Worm (Caenorhabditis elegans) whole organism, young adult: ENCODE data around the gene F29B9.7.

Source experiments
- B0035.1 ChIP-seq: sonication (generic microtip); optimal IDR thresholded peaks from 2 replicates; lab custom pipeline; 2016; ENCODE audit warnings: missing genetic modification characterization, mild to moderate bottlenecking, missing compliant biosample characterization, missing genotype, missing genetic modification reagents
- B0336.3 ChIP-seq: fragments of 200-800 bp; sonication (Bioruptor generic); IDR thresholded peaks from 2 replicates; pipeline ENCODE4 v1.3.6; 2022; ENCODE audit warnings: missing genetic modification characterization, missing compliant biosample characterization
- C17E4.6 ChIP-seq: fragments of 200-800 bp; sonication (Bioruptor generic); IDR thresholded peaks from 2 replicates; pipeline ENCODE4 v1.3.6; 2022; ENCODE audit warnings: missing genetic modification reagents, missing genetic modification characterization, missing compliant biosample characterization
- F10E7.11 ChIP-seq: sonication (generic microtip); optimal IDR thresholded peaks from 2 replicates; lab custom pipeline; 2017; ENCODE audit warnings: mild to moderate bottlenecking, missing genetic modification characterization, moderate library complexity, missing compliant biosample characterization
- F23B12.7 ChIP-seq: sonication (generic microtip); optimal IDR thresholded peaks from 2 replicates; lab custom pipeline; 2017; ENCODE audit warnings: missing genetic modification characterization, mild to moderate bottlenecking, missing compliant biosample characterization, antibody characterized with exemption, moderate library complexity; ENCODE audit not compliant: insufficient read depth
- F57A8.1 ChIP-seq: fragments of 200-800 bp; sonication (Bioruptor generic); optimal IDR thresholded peaks from 2 replicates; lab custom pipeline; 2018; ENCODE audit warnings: mild to moderate bottlenecking, missing genetic modification characterization, moderate library complexity, missing compliant biosample characterization
- T26A5.8 ChIP-seq: sonication (generic microtip); optimal IDR thresholded peaks from 2 replicates; lab custom pipeline; 2016; ENCODE audit warnings: missing genetic modification characterization, missing compliant biosample characterization
- Y53F4B.3 ChIP-seq: fragments of 200-800 bp; sonication (Bioruptor generic); IDR thresholded peaks from 2 replicates; pipeline ENCODE4 v1.3.6; 2022; ENCODE audit warnings: missing genetic modification reagents, missing genetic modification characterization, missing compliant biosample characterization
- Y53G8AR.9 ChIP-seq: fragments of 200-800 bp; sonication (Bioruptor generic); conservative IDR thresholded peaks from 2 replicates; pipeline ENCODE4 v1.3.6; 2022; ENCODE audit warnings: missing genetic modification reagents, missing genetic modification characterization, missing compliant biosample characterization
- Y79H2A.3 ChIP-seq: fragments of 200-800 bp; sonication (Bioruptor generic); conservative IDR thresholded peaks from 2 replicates; pipeline ENCODE4 v1.3.6; 2022; ENCODE audit warnings: missing genetic modification reagents, missing genetic modification characterization, missing compliant biosample characterization
- Y95B8A.8 ChIP-seq: fragments of 200-800 bp; sonication (Bioruptor generic); IDR thresholded peaks from 2 replicates; pipeline ENCODE4 v1.3.6; 2022; ENCODE audit warnings: missing genetic modification reagents, missing genetic modification characterization, missing compliant biosample characterization
- ZK185.1 ChIP-seq: sonication (generic microtip); optimal IDR thresholded peaks from 2 replicates; lab custom pipeline; 2016; ENCODE audit warnings: mild to moderate bottlenecking, missing genetic modification characterization, missing compliant biosample characterization; ENCODE audit not compliant: poor library complexity, severe bottlenecking
- akir-1 ChIP-seq: fragments of 200-800 bp; sonication (Bioruptor generic); optimal IDR thresholded peaks from 2 replicates; lab custom pipeline; 2018; ENCODE audit warnings: mild to moderate bottlenecking, missing genetic modification characterization, moderate library complexity, missing compliant biosample characterization
- cebp-1 ChIP-seq, 2 experiments: fragments of 200-800 bp in 1 of 2; sonication (Bioruptor generic) in 1 of 2; sonication (generic microtip) in 1 of 2; IDR thresholded peaks in 1 of 2; optimal IDR thresholded peaks in 1 of 2; 2 replicates each; pipeline versions ENCODE4 v1.3.6 to Lab custom; 2017 to 2022; ENCODE audit warnings: missing compliant biosample characterization in 2 of 2, missing genetic modification characterization in 2 of 2, mild to moderate bottlenecking in 1 of 2, missing genetic modification reagents in 1 of 2, moderate library complexity in 1 of 2
- cebp-2 ChIP-seq: fragments of 200-800 bp; sonication (Bioruptor generic); IDR thresholded peaks from 2 replicates; pipeline ENCODE4 v1.3.6; 2022; ENCODE audit warnings: missing genetic modification characterization, missing compliant biosample characterization
- ceh-40 ChIP-seq: fragments of 200-800 bp; sonication (Bioruptor generic); IDR thresholded peaks from 2 replicates; pipeline ENCODE4 v1.3.6; 2022; ENCODE audit warnings: missing genetic modification characterization, missing compliant biosample characterization
- ceh-91 ChIP-seq: fragments of 200-800 bp; sonication (Bioruptor generic); IDR thresholded peaks from 2 replicates; pipeline ENCODE4 v1.3.6; 2022; ENCODE audit warnings: missing genetic modification reagents, missing genetic modification characterization, missing compliant biosample characterization
- dox-1 ChIP-seq: fragments of 200-800 bp; sonication (Bioruptor generic); IDR thresholded peaks from 2 replicates; pipeline ENCODE4 v1.3.6; 2022; ENCODE audit warnings: missing genetic modification reagents, missing genetic modification characterization, missing compliant biosample characterization
- ets-4 ChIP-seq: fragments of 200-800 bp; sonication (Bioruptor generic); optimal IDR thresholded peaks from 2 replicates; lab custom pipeline; 2018; ENCODE audit warnings: mild to moderate bottlenecking, missing genetic modification characterization, missing compliant biosample characterization
- hmg-20 ChIP-seq: fragments of 200-800 bp; sonication (Bioruptor generic); IDR thresholded peaks from 2 replicates; pipeline ENCODE4 v1.3.6; 2022; ENCODE audit warnings: missing genetic modification reagents, missing genetic modification characterization, missing compliant biosample characterization
- hrde-1 ChIP-seq: sonication (generic microtip); optimal IDR thresholded peaks from 2 replicates; lab custom pipeline; 2016; ENCODE audit warnings: missing genetic modification characterization, mild to moderate bottlenecking, missing compliant biosample characterization, moderate library complexity, missing genotype, missing genetic modification reagents, borderline replicate concordance
- hsf-1 ChIP-seq: fragments of 200-800 bp; sonication (Bioruptor generic); IDR thresholded peaks from 2 replicates; pipeline ENCODE4 v1.3.6; 2022; ENCODE audit warnings: missing genetic modification reagents, missing genetic modification characterization, missing compliant biosample characterization
- let-526 ChIP-seq: fragments of 200-800 bp; sonication (Bioruptor generic); IDR thresholded peaks from 2 replicates; pipeline ENCODE4 v1.3.6; 2022; ENCODE audit warnings: missing genetic modification reagents, missing genetic modification characterization, missing compliant biosample characterization
- let-607 ChIP-seq, 2 experiments: fragments of 200-800 bp in 1 of 2; sonication (Bioruptor generic) in 1 of 2; sonication (generic microtip) in 1 of 2; optimal IDR thresholded peaks; 2 replicates each; lab custom pipeline; 2016 to 2018; ENCODE audit warnings: mild to moderate bottlenecking in 2 of 2, missing compliant biosample characterization in 2 of 2, missing genetic modification characterization in 2 of 2, moderate library complexity in 2 of 2, missing genotype in 1 of 2
- lin-26 ChIP-seq: fragments of 200-800 bp; sonication (Bioruptor generic); IDR thresholded peaks from 2 replicates; pipeline ENCODE4 v1.3.6; 2022; ENCODE audit warnings: missing genetic modification reagents, missing genetic modification characterization, missing compliant biosample characterization
- lin-35 ChIP-seq, 3 experiments: fragments of 150-350 bp in 2 of 3; sonication (generic microtip) in 1 of 3; optimal IDR thresholded peaks; 2 replicates each; lab custom pipeline; 2014 to 2018; ENCODE audit warnings: missing biosample characterization in 3 of 3, missing genetic modification characterization in 3 of 3, missing genetic modification reagents in 3 of 3
- lir-1 ChIP-seq: fragments of 200-800 bp; sonication (Bioruptor generic); conservative IDR thresholded peaks from 2 replicates; pipeline ENCODE4 v1.3.6; 2022; ENCODE audit warnings: missing genetic modification reagents, missing genetic modification characterization, missing compliant biosample characterization
- lsl-1 ChIP-seq: fragments of 200-800 bp; sonication (Bioruptor generic); optimal IDR thresholded peaks from 2 replicates; lab custom pipeline; 2018; ENCODE audit warnings: mild to moderate bottlenecking, missing genetic modification characterization, moderate library complexity, missing compliant biosample characterization
- madf-10 ChIP-seq: sonication (generic microtip); optimal IDR thresholded peaks from 2 replicates; lab custom pipeline; 2016; ENCODE audit warnings: mild to moderate bottlenecking, missing genetic modification characterization, missing compliant biosample characterization
- madf-8 ChIP-seq: fragments of 200-800 bp; sonication (Bioruptor generic); conservative IDR thresholded peaks from 2 replicates; pipeline ENCODE4 v1.3.6; 2022; ENCODE audit warnings: missing genetic modification reagents, missing genetic modification characterization, missing compliant biosample characterization
- mel-28 ChIP-seq: sonication (generic microtip); optimal IDR thresholded peaks from 2 replicates; lab custom pipeline; 2016; ENCODE audit warnings: borderline replicate concordance, mild to moderate bottlenecking, missing genetic modification characterization, missing compliant biosample characterization
- nfyb-1 ChIP-seq: fragments of 200-800 bp; sonication (Bioruptor generic); IDR thresholded peaks from 2 replicates; pipeline ENCODE4 v1.3.6; 2022; ENCODE audit warnings: missing genetic modification reagents, missing genetic modification characterization, missing compliant biosample characterization
- nhr-27 ChIP-seq: fragments of 200-800 bp; sonication (Bioruptor generic); optimal IDR thresholded peaks from 2 replicates; lab custom pipeline; 2018; ENCODE audit warnings: mild to moderate bottlenecking, missing genetic modification characterization, moderate library complexity, missing compliant biosample characterization
- nhr-80 ChIP-seq: sonication (generic microtip); optimal IDR thresholded peaks from 2 replicates; lab custom pipeline; 2016; ENCODE audit warnings: missing genetic modification characterization, missing compliant biosample characterization
- pbrm-1 ChIP-seq: fragments of 200-800 bp; sonication (Bioruptor generic); IDR thresholded peaks from 2 replicates; pipeline ENCODE4 v1.3.6; 2022; ENCODE audit warnings: missing genetic modification reagents, missing genetic modification characterization, missing compliant biosample characterization
- rcor-1 ChIP-seq: fragments of 200-800 bp; sonication (Bioruptor generic); IDR thresholded peaks from 2 replicates; pipeline ENCODE4 v1.3.6; 2022; ENCODE audit warnings: missing genetic modification reagents, missing genetic modification characterization, missing compliant biosample characterization
- snpc-1.1 ChIP-seq: sonication (generic microtip); optimal IDR thresholded peaks from 2 replicates; lab custom pipeline; 2017; ENCODE audit warnings: missing genetic modification characterization, mild to moderate bottlenecking, missing compliant biosample characterization, antibody characterized with exemption, moderate library complexity, missing genotype, missing genetic modification reagents; ENCODE audit not compliant: insufficient read depth
- somi-1 ChIP-seq: fragments of 200-800 bp; sonication (Bioruptor generic); optimal IDR thresholded peaks from 2 replicates; lab custom pipeline; 2018; ENCODE audit warnings: mild to moderate bottlenecking, missing genetic modification characterization, missing compliant biosample characterization
- sptf-2 ChIP-seq: fragments of 200-800 bp; sonication (Bioruptor generic); optimal IDR thresholded peaks from 2 replicates; lab custom pipeline; 2018; ENCODE audit warnings: mild to moderate bottlenecking, missing genetic modification characterization, missing compliant biosample characterization
- tbx-9 ChIP-seq: sonication (generic microtip); optimal IDR thresholded peaks from 2 replicates; lab custom pipeline; 2016; ENCODE audit warnings: borderline replicate concordance, missing genetic modification characterization, inconsistent platforms, missing compliant biosample characterization
- unc-130 ChIP-seq: sonication (generic microtip); optimal IDR thresholded peaks from 2 replicates; lab custom pipeline; 2016; ENCODE audit warnings: missing genetic modification reagents, missing genetic modification characterization, missing compliant biosample characterization
- xnd-1 ChIP-seq: sonication (generic microtip); optimal IDR thresholded peaks from 2 replicates; lab custom pipeline; 2016; ENCODE audit warnings: missing genotype, missing genetic modification reagents, missing genetic modification characterization, missing compliant biosample characterization
- ztf-22 ChIP-seq: fragments of 200-800 bp; sonication (Bioruptor generic); optimal IDR thresholded peaks from 2 replicates; lab custom pipeline; 2018; ENCODE audit warnings: mild to moderate bottlenecking, missing genetic modification characterization, moderate library complexity, missing compliant biosample characterization
- ztf-25 ChIP-seq: fragments of 200-800 bp; sonication (Bioruptor generic); IDR thresholded peaks from 2 replicates; pipeline ENCODE4 v1.3.6; 2022; ENCODE audit warnings: missing genetic modification reagents, missing genetic modification characterization, missing compliant biosample characterization
- ztf-28 ChIP-seq: fragments of 200-800 bp; sonication (Bioruptor generic); IDR thresholded peaks from 2 replicates; pipeline ENCODE4 v1.3.6; 2022; ENCODE audit warnings: missing genetic modification reagents, missing genetic modification characterization, missing compliant biosample characterization
- ztf-3 ChIP-seq: fragments of 200-800 bp; sonication (Bioruptor generic); optimal IDR thresholded peaks from 2 replicates; lab custom pipeline; 2018; ENCODE audit warnings: mild to moderate bottlenecking, missing genetic modification characterization, missing compliant biosample characterization

The F29B9.7 gene

DNA sequence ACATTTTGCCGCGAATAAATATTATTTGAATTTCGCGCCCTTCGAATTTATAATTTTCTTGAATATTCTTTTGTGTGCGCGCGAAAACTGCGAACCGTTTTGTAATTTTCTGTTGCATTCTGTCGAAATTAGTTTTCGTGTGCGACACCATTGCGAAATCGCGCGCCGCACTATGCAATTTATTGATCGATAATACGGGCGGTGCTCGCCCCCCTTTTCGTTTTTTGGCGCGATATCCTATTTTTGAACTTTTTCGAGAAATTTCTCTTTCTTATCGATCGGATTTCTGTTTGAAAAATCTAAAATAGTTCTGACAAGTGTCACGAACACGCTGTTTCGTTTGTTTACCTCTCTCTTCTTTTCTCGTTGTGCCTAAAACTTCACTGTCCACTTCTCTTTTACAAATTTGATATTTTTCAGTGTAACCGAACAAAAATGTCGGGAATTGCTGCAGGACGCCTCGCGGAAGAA, 1.1 kb downstream of the F29B9.7 start, which contains the start of gene ubc-9 (continued):
- peak; percentile 58; the same call in 1 of the 2 replicates for TF ChIP-seq Y95B8A.8
- no peak for TF ChIP-seq nhr-27 (tag; lab: Kevin White, UChicago)
- TF ChIP-seq nhr-80 (tag; lab: Kevin White, UChicago): peak; percentile 46
- TF ChIP-seq snpc-1.1 (tag; lab: Kevin White, UChicago): no peak
- peak; percentile 81 for TF ChIP-seq B0336.3 (GFP tag; lab: Robert Waterston, UW)
- no peak for TF ChIP-seq let-526 (GFP tag; lab: Robert Waterston, UW)
- no peak for TF ChIP-seq T26A5.8
- no peak for TF ChIP-seq akir-1 (GFP tag; lab: Kevin White, UChicago)
- TF ChIP-seq B0035.1 (tag; lab: Kevin White, UChicago): no peak
- TF ChIP-seq Y53G8AR.9: peak; percentile 80
- TF ChIP-seq ets-4 (GFP tag; lab: Kevin White, UChicago): no peak
- peak; percentile 86 for TF ChIP-seq rcor-1 (GFP tag; lab: Robert Waterston, UW)
- TF ChIP-seq ceh-91 (GFP tag; lab: Robert Waterston, UW): peak; percentile 83
- no peak for TF ChIP-seq somi-1 (GFP tag; lab: Kevin White, UChicago)
- TF ChIP-seq hrde-1 (tag; lab: Kevin White, UChicago): peak; percentile 30
- TF ChIP-seq F10E7.11 (tag; lab: Kevin White, UChicago): no peak
- TF ChIP-seq ztf-25 (GFP tag; lab: Robert Waterston, UW): no peak
- TF ChIP-seq cebp-1 (GFP tag; IDR thresholded peaks at IDR 0.05; lab: Robert Waterston, UW): peak; percentile 92
- TF ChIP-seq cebp-1 (tag; optimal IDR thresholded peaks at IDR 0.05; lab: Kevin White, UChicago): peak; percentile 99
- TF ChIP-seq unc-130: peak; percentile 58
- no peak for TF ChIP-seq F57A8.1 (GFP tag; lab: Kevin White, UChicago)
- no peak for TF ChIP-seq Y53F4B.3
- TF ChIP-seq nfyb-1 (GFP tag; lab: Robert Waterston, UW): peak; percentile 80
- peak; percentile 77 for TF ChIP-seq lin-26
- TF ChIP-seq cebp-2 (GFP tag; lab: Robert Waterston, UW): no peak
- TF ChIP-seq dox-1 (GFP tag; lab: Robert Waterston, UW): peak; percentile 92
- TF ChIP-seq let-607 (tag; optimal IDR thresholded peaks at IDR 0.05; lab: Kevin White, UChicago): peak in 1 of 2 experiments; percentile 31
- peak; percentile 50 for TF ChIP-seq F23B12.7 (tag; lab: Kevin White, UChicago)
- no peak for TF ChIP-seq mel-28 (tag; lab: Kevin White, UChicago)
- TF ChIP-seq lir-1 (GFP tag; lab: Robert Waterston, UW): peak; percentile 59; the same call in 1 of the 2 replicates
- peak; percentile 82 for TF ChIP-seq lsl-1 (GFP tag; lab: Kevin White, UChicago)
- no peak for TF ChIP-seq tbx-9 (tag; lab: Kevin White, UChicago)
- TF ChIP-seq Y79H2A.3: no peak
- peak; percentile 87 for TF ChIP-seq pbrm-1 (GFP tag; lab: Robert Waterston, UW)
- no peak for TF ChIP-seq hmg-20 (GFP tag; lab: Robert Waterston, UW)
- no peak for TF ChIP-seq ztf-28 (GFP tag; lab: Robert Waterston, UW)
- TF ChIP-seq sptf-2: no peak
- peak; percentile 57 for TF ChIP-seq ZK185.1
- TF ChIP-seq ztf-3 (GFP tag; lab: Kevin White, UChicago): no peak
- peak; percentile 95 for TF ChIP-seq hsf-1 (GFP tag; lab: Robert Waterston, UW)
- no peak for TF ChIP-seq ceh-40 (GFP tag; lab: Robert Waterston, UW)
- TF ChIP-seq lin-35 (GFP tag; optimal IDR thresholded peaks at IDR 0.05; lab: Kevin White, UChicago): peak; percentile 10 to 56 (median 54)
- no peak for TF ChIP-seq ztf-22
- peak; percentile 90 for TF ChIP-seq xnd-1
- TF ChIP-seq madf-8 (GFP tag; lab: Robert Waterston, UW): peak; percentile 90
- peak; percentile 92 for TF ChIP-seq madf-10 (tag; lab: Kevin White, UChicago)
- TF ChIP-seq C17E4.6 (GFP tag; lab: Robert Waterston, UW): peak; percentile 83; the same call in 1 of the 2 replicates
